Fruit fly (Drosophila melanogaster) whole organism, wandering third instar larva: ENCODE measurements around the gene CG15056.

ENCODE experiments used
- Abd-B ChIP-seq: fragments of >200 bp; optimal IDR thresholded peaks from 2 replicates; lab custom pipeline; 2017; ENCODE audit warnings: missing biosample characterization, missing genetic modification characterization
- CG32264 ChIP-seq: fragments of 200-800 bp; sonication (Bioruptor generic); optimal IDR thresholded peaks from 2 replicates; lab custom pipeline; 2016; ENCODE audit warnings: missing biosample characterization, missing genetic modification characterization
- CG9705 ChIP-seq: fragments of 200-800 bp; sonication (Bioruptor generic); optimal IDR thresholded peaks from 2 replicates; lab custom pipeline; 2018; ENCODE audit warnings: missing biosample characterization, mild to moderate bottlenecking, missing genetic modification characterization
- CrebA ChIP-seq: fragments of 200-800 bp; sonication (Bioruptor generic); optimal IDR thresholded peaks from 2 replicates; lab custom pipeline; 2016; ENCODE audit warnings: missing biosample characterization, mild to moderate bottlenecking, missing genetic modification characterization, borderline replicate concordance
- Dfd ChIP-seq: fragments of >200 bp; optimal IDR thresholded peaks from 2 replicates; lab custom pipeline; 2017; ENCODE audit warnings: missing biosample characterization, missing genetic modification characterization
- GATAd ChIP-seq: sonication (Bioruptor generic); optimal IDR thresholded peaks from 2 replicates; lab custom pipeline; 2016; ENCODE audit warnings: missing biosample characterization, missing genetic modification characterization
- HLH106 ChIP-seq: fragments of 200-800 bp; optimal IDR thresholded peaks from 3 replicates; lab custom pipeline; 2019; ENCODE audit warnings: missing biosample characterization, mild to moderate bottlenecking, missing genetic modification characterization, moderate library complexity
- Hnf4 ChIP-seq: fragments of 200-800 bp; sonication (Bioruptor generic); optimal IDR thresholded peaks from 2 replicates; lab custom pipeline; 2016; ENCODE audit warnings: missing biosample characterization, mild to moderate bottlenecking, missing genetic modification characterization
- Hr78 ChIP-seq: fragments of >200 bp; optimal IDR thresholded peaks from 2 replicates; lab custom pipeline; 2017; ENCODE audit warnings: missing biosample characterization, missing genetic modification characterization
- Hr83 ChIP-seq: fragments of 200-300 bp; sonication (Bioruptor generic); optimal IDR thresholded peaks from 2 replicates; lab custom pipeline; 2016; ENCODE audit warnings: missing biosample characterization, mild to moderate bottlenecking, missing genetic modification characterization, moderate library complexity; ENCODE audit not compliant: poor library complexity, severe bottlenecking
- Jra ChIP-seq: sonication (Bioruptor generic); optimal IDR thresholded peaks from 2 replicates; lab custom pipeline; 2016; ENCODE audit warnings: missing biosample characterization, missing genetic modification characterization
- Mio ChIP-seq: sonication (Bioruptor generic); optimal IDR thresholded peaks from 2 replicates; lab custom pipeline; 2016; ENCODE audit warnings: missing biosample characterization, missing genetic modification characterization
- Myc ChIP-seq: fragments of >200 bp; optimal IDR thresholded peaks from 2 replicates; lab custom pipeline; 2017
- N ChIP-seq: fragments of >200 bp; optimal IDR thresholded peaks from 2 replicates; lab custom pipeline; 2018; ENCODE audit warnings: missing biosample characterization, missing external identifiers, missing genetic modification characterization
- OdsH ChIP-seq: fragments of 200-800 bp; sonication (Bioruptor generic); optimal IDR thresholded peaks from 2 replicates; lab custom pipeline; 2016; ENCODE audit warnings: missing biosample characterization, mild to moderate bottlenecking, missing genetic modification characterization
- Rel ChIP-seq, 2 experiments: fragments of 200-800 bp; sonication (Bioruptor generic) in 1 of 2; optimal IDR thresholded peaks; 2 replicates in 1 of 2; 3 replicates in 1 of 2; lab custom pipeline; 2016 to 2019; ENCODE audit warnings: mild to moderate bottlenecking in 2 of 2, missing biosample characterization in 2 of 2, missing genetic modification characterization in 2 of 2, moderate library complexity in 1 of 2
- Sp1 ChIP-seq: fragments of 200-800 bp; sonication (Bioruptor generic); optimal IDR thresholded peaks from 3 replicates; lab custom pipeline; 2019; ENCODE audit warnings: missing biosample characterization, mild to moderate bottlenecking, missing genetic modification characterization, moderate library complexity
- Vsx2 ChIP-seq: fragments of 200-300, 225-300 bp; sonication (Bioruptor generic); optimal IDR thresholded peaks from 2 replicates; lab custom pipeline; 2018; ENCODE audit warnings: missing biosample characterization, missing genetic modification characterization; ENCODE audit not compliant: partially characterized antibody
- br ChIP-seq: fragments of 200-800 bp; sonication (Bioruptor generic); optimal IDR thresholded peaks from 2 replicates; lab custom pipeline; 2016; ENCODE audit warnings: missing biosample characterization, missing genetic modification characterization
- brk ChIP-seq: fragments of 200-800 bp; sonication (Bioruptor generic); optimal IDR thresholded peaks from 2 replicates; lab custom pipeline; 2016; ENCODE audit warnings: missing biosample characterization, mild to moderate bottlenecking, missing genetic modification characterization
- dl ChIP-seq, 2 experiments: fragments of 175-275, 200-275 bp in 1 of 2; fragments of 200-275 bp in 1 of 2; sonication (Bioruptor generic); optimal IDR thresholded peaks; lab custom pipeline; 2018; ENCODE audit warnings: mild to moderate bottlenecking in 2 of 2, missing biosample characterization in 2 of 2, missing genetic modification characterization in 2 of 2, moderate library complexity in 2 of 2; ENCODE audit not compliant: partially characterized antibody in 2 of 2, insufficient read depth in 1 of 2
- dmrt93B ChIP-seq: fragments of 200-800 bp; sonication (Bioruptor generic); optimal IDR thresholded peaks from 2 replicates; lab custom pipeline; 2018; ENCODE audit warnings: missing biosample characterization, mild to moderate bottlenecking, missing genetic modification characterization
- dsf ChIP-seq: sonication (Bioruptor generic); optimal IDR thresholded peaks from 2 replicates; lab custom pipeline; 2016; ENCODE audit warnings: missing biosample characterization, missing genetic modification characterization, borderline replicate concordance
- ey ChIP-seq: fragments of 200-800 bp; sonication (Bioruptor generic); optimal IDR thresholded peaks from 2 replicates; lab custom pipeline; 2016; ENCODE audit warnings: missing biosample characterization, missing genetic modification characterization
- foxo ChIP-seq, 2 experiments: fragments of 200-800 bp; sonication (Bioruptor generic); optimal IDR thresholded peaks; 2 replicates in 1 of 2; 3 replicates in 1 of 2; lab custom pipeline; 2016 to 2017; ENCODE audit warnings: missing biosample characterization in 2 of 2, missing genetic modification characterization in 2 of 2
- fru ChIP-seq: fragments of 200-800 bp; sonication (Bioruptor generic); optimal IDR thresholded peaks from 3 replicates; lab custom pipeline; 2016; ENCODE audit warnings: missing biosample characterization, mild to moderate bottlenecking, missing genetic modification characterization
- jim ChIP-seq: fragments of 175-275, 200-325 bp; sonication (Bioruptor generic); optimal IDR thresholded peaks from 2 replicates; lab custom pipeline; 2016; ENCODE audit warnings: missing biosample characterization, mild to moderate bottlenecking, missing genetic modification characterization
- lola ChIP-seq: fragments of >200 bp; optimal IDR thresholded peaks from 2 replicates; lab custom pipeline; 2017; ENCODE audit warnings: missing biosample characterization, missing genetic modification characterization
- pan ChIP-seq: fragments of >200 bp; optimal IDR thresholded peaks from 2 replicates; lab custom pipeline; 2017
- psq ChIP-seq: fragments of 200-800 bp; sonication (Bioruptor generic); optimal IDR thresholded peaks from 3 replicates; lab custom pipeline; 2017; ENCODE audit warnings: missing biosample characterization, mild to moderate bottlenecking, missing genetic modification characterization, moderate library complexity
- rgr ChIP-seq: fragments of 200-800 bp; sonication (Bioruptor generic); optimal IDR thresholded peaks from 3 replicates; lab custom pipeline; 2016; ENCODE audit warnings: missing biosample characterization, mild to moderate bottlenecking, missing genetic modification characterization
- sage ChIP-seq: fragments of 200-800 bp; sonication (Bioruptor generic); optimal IDR thresholded peaks from 2 replicates; lab custom pipeline; 2016; ENCODE audit warnings: missing biosample characterization, mild to moderate bottlenecking, missing genetic modification characterization
- sv ChIP-seq: fragments of 200-800 bp; sonication (Bioruptor generic); optimal IDR thresholded peaks from 3 replicates; lab custom pipeline; 2016; ENCODE audit warnings: missing biosample characterization, missing genetic modification characterization
- tai ChIP-seq: sonication (Bioruptor generic); optimal IDR thresholded peaks from 2 replicates; lab custom pipeline; 2016; ENCODE audit warnings: missing biosample characterization, missing genetic modification characterization
- usp ChIP-seq: fragments of >200 bp; optimal IDR thresholded peaks from 2 replicates; lab custom pipeline; 2017; ENCODE audit warnings: missing biosample characterization, missing genetic modification characterization
- woc ChIP-seq: sonication (Bioruptor generic); optimal IDR thresholded peaks from 2 replicates; lab custom pipeline; 2016; ENCODE audit warnings: missing biosample characterization, mild to moderate bottlenecking, missing genetic modification characterization

Gene CG15056

DNA sequence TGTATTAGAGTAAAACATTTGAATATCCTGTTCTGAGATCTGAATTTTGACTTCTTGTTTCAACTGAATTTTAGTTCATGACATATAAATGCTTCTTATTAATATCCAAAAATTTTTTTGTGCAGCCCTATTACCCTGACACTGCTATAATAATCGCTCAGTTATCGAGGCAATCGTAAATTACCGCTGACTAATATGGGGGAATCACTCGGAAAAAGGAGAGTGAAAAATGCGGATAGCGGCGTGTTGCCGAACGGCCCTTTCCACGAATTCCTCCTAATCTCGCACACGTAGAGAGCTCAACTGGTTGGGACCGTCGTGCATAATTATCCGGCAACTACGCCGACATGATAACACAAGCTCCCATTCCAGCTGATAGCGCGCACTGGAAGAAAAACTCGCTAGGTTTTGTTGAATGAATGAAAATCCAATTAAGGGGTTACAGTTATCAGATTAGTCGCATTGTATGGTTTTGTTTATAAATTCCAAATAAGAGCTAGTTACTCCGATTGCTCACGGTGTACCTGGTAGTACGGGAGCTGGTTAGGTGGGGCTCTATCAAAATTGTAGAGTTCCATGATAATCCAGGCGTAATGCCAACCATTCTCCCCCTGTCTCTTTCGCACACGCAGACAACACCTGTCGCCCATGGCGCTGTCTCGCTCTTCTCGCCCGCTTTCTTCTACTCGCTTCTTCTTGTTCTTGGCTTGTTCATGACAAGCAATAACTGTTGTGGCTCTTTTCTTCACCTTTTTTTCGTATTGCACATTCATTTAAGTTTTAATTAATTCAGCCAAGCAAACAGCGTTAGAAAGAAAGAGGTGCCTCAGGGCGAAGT lies 47.2 kb upstream of the CG15056 start (continued):
- TF ChIP-seq ey (GFP tag; lab: Kevin White, UChicago) = peak; percentile 84
- TF ChIP-seq Hr78 (GFP tag; lab: Kevin White, UChicago) = no peak
- peak; percentile 66 for TF ChIP-seq psq (GFP tag; lab: Kevin White, UChicago)
- peak; percentile 78 for TF ChIP-seq OdsH (GFP tag; lab: Kevin White, UChicago)

DNA sequence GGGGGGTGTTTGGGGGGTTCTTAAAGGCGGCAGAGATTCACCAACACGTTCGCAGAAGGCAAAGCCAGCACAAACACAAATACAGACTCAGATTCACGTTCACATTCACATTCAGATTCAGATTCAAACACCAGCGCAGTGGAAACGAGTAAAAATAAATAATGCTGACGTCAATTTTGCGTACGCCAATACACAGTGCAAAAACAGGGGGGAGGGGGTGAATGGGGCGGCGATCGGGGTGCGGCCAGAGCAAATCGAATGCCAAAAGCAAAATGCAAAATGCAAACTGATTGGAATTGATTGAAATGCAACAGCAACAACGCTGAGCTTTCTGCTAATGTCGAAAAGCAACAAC lies 46.6 kb upstream of the CG15056 start:
- TF ChIP-seq dmrt93B (no peak), Vsx2 (GFP tag; lab: Kevin White, UChicago) (no peak), Hnf4 (GFP tag; lab: Kevin White, UChicago) (no peak), Rel (GFP tag; optimal IDR thresholded peaks at IDR 0.05; lab: Kevin White, UChicago) (no peak), Rel (tag; optimal IDR thresholded peaks at IDR 0.05; lab: Kevin White, UChicago) (peak; percentile 18), jim (GFP tag; lab: Kevin White, UChicago) (no peak), rgr (no peak), br (GFP tag; lab: Kevin White, UChicago) (no peak)

DNA sequence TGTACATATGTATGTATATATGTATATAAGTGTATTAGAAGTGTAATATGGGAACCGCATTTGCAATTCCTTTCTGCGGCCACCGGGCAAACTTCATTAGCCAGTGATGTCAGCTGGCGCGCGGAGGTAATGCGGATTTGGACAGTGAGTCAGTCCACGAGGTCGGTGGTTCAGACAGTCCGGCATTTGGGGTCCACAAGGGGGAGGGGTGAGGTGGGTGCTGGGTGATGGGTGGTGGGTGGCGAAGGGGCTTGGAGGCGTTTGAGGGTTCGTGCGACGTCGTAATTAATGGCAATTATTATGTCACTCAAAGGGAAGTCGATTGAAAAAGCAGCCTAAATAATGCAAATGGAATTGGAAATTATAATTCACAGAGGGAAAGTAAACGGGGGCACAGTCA lies 45.4 kb upstream of the CG15056 start:
- TF ChIP-seq Myc (lab: Kevin White, UChicago) (no peak), Abd-B (no peak), Dfd (GFP tag; lab: Kevin White, UChicago) (no peak), dl (GFP tag; optimal IDR thresholded peaks at IDR 0.05; lab: Kevin White, UChicago; ENCODE audit: insufficient read depth in 1 of 2, partially characterized antibody in 2 of 2) (no peak), tai (GFP tag; lab: Kevin White, UChicago) (no peak), Hnf4 (GFP tag; lab: Kevin White, UChicago) (no peak), sage (GFP tag; lab: Kevin White, UChicago) (no peak), CrebA (GFP tag; lab: Kevin White, UChicago) (no peak), psq (GFP tag; lab: Kevin White, UChicago) (no peak), Jra (GFP tag; lab: Kevin White, UChicago) (no peak), CG32264 (GFP tag; lab: Kevin White, UChicago) (no peak)

- TF ChIP-seq dsf (GFP tag; lab: Kevin White, UChicago) (no peak), Hnf4 (GFP tag; lab: Kevin White, UChicago) (no peak), dl (GFP tag; optimal IDR thresholded peaks at IDR 0.05; lab: Kevin White, UChicago; ENCODE audit: insufficient read depth in 1 of 2, partially characterized antibody in 2 of 2) (peak; percentile 17 to 70), Dfd (GFP tag; lab: Kevin White, UChicago) (no peak), Mio (GFP tag; lab: Kevin White, UChicago) (no peak), sv (GFP tag; lab: Kevin White, UChicago) (no peak), Rel (GFP tag; optimal IDR thresholded peaks at IDR 0.05; lab: Kevin White, UChicago) (peak; percentile 57), Rel (tag; optimal IDR thresholded peaks at IDR 0.05; lab: Kevin White, UChicago) (peak; percentile 65), rgr (peak; percentile 24), Hr78 (GFP tag; lab: Kevin White, UChicago) (peak; percentile 43), HLH106 (tag; lab: Kevin White, UChicago) (peak; percentile 14), ey (GFP tag; lab: Kevin White, UChicago) (no peak), usp (no peak), Abd-B (peak; percentile 54), tai (GFP tag; lab: Kevin White, UChicago) (no peak), Jra (GFP tag; lab: Kevin White, UChicago) (peak; percentile 70), CG9705 (GFP tag; lab: Kevin White, UChicago) (peak; percentile 46), CrebA (GFP tag; lab: Kevin White, UChicago) (no peak), fru (GFP tag; lab: Kevin White, UChicago) (peak; percentile 59), sage (GFP tag; lab: Kevin White, UChicago) (no peak), br (GFP tag; lab: Kevin White, UChicago) (no peak), psq (GFP tag; lab: Kevin White, UChicago) (peak; percentile 15), Hr83 (GFP tag; lab: Kevin White, UChicago) (peak; percentile 11), GATAd (GFP tag; lab: Kevin White, UChicago) (no peak), CG32264 (GFP tag; lab: Kevin White, UChicago) (no peak), brk (GFP tag; lab: Kevin White, UChicago) (no peak), lola (GFP tag; lab: Kevin White, UChicago) (no peak), pan (no peak), Vsx2 (GFP tag; lab: Kevin White, UChicago) (no peak), N (peak; percentile 63), Sp1 (peak; percentile 84), woc (no peak), Myc (lab: Kevin White, UChicago) (no peak), dmrt93B (no peak), foxo (GFP tag; optimal IDR thresholded peaks at IDR 0.05; lab: Kevin White, UChicago) (peak in 1 of 2 experiments; percentile 1), jim (GFP tag; lab: Kevin White, UChicago) (peak; percentile 58)
These were observed 44.2 kb upstream of the CG15056 start for dm6 chrX:18370775-18371735.
